Worm (Caenorhabditis elegans): Measurements from ENCODE around the gene snf-3.

snf-3 gene

DNA sequence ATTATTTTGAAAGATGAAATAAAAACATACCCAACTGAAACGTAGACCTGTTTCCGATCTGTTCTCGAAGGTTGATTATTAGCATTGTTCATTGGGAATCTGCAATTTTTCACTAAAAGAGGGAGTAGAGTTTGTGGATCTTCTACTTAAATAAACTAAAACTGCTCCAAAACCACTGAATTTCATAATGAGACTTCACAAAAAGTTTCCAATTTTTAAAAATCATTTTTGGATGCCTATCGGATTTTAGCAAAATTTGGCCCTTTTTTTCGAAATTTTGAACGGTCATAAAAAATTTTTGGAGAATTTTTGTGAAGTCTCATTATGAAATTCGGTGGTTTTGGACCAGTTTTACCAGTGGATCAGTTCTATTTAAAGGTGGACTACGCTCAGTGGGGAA is 24.9 kb upstream of the snf-3 start, which contains the start of gene K02E7.10:
K02E7.10 (minus strand) TSS at position 101 of the 400 bp plus-strand sequence.
- TF ChIP-seq sea-1 (GFP tag; conservative IDR thresholded peaks at IDR 0.05) (no peak), F13C5.2 (tag; optimal IDR thresholded peaks at IDR 0.05) (no peak), scrt-1 (GFP tag; IDR thresholded peaks at IDR 0.05) (no peak), hmbx-1 (tag; optimal IDR thresholded peaks at IDR 0.05) (no peak), ceh-36 (tag; optimal IDR thresholded peaks at IDR 0.05) (no peak), pes-1 (GFP tag; IDR thresholded peaks at IDR 0.05) (no peak), ets-7 (tag; optimal IDR thresholded peaks at IDR 0.05) (no peak), flt-1 (GFP tag; IDR thresholded peaks at IDR 0.05) (no peak), ama-1 (optimal IDR thresholded peaks at IDR 0.05) (no peak), tra-4 (tag; optimal IDR thresholded peaks at IDR 0.05) (no peak), tbx-37 (GFP tag; conservative IDR thresholded peaks at IDR 0.05) (no peak), hmg-4 (GFP tag; optimal IDR thresholded peaks at IDR 0.05) (no peak), tbx-11 (GFP tag; IDR thresholded peaks at IDR 0.05) (no peak), B0310.2 (tag; optimal IDR thresholded peaks at IDR 0.05) (no peak), hnd-1 (tag; optimal IDR thresholded peaks at IDR 0.05) (no peak)

DNA sequence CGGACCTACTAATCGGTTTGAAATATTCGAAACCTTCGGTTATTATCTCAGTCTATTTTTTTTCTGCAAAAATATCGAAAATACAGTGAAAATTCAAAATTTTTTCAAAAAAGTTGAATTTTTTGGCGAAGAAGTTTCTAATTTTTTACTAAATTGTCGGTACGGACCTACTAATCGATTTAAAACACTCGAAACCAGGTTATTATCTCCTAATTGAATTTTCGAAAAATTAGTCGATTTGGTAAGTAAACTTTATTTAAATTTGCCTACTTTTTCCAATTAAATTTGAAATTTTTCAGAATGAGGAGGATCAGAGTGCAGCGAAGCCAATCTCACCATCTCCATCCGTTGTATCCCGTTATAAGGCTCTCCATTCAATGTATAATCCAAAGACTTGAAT is 20.9 kb upstream of the snf-3 start, which contains the start of gene K02E7.12:
K02E7.12 (plus strand) TSS at position 301 of the 400 bp plus-strand sequence.
- TF ChIP-seq tbx-37 (GFP tag; conservative IDR thresholded peaks at IDR 0.05): no peak
- no peak for TF ChIP-seq B0310.2 (tag; optimal IDR thresholded peaks at IDR 0.05)
- TF ChIP-seq ama-1 (optimal IDR thresholded peaks at IDR 0.05): no peak
- no peak for TF ChIP-seq tra-4 (tag; optimal IDR thresholded peaks at IDR 0.05)
- TF ChIP-seq aly-1 (tag; optimal IDR thresholded peaks at IDR 0.05): no peak
- no peak for TF ChIP-seq F13C5.2 (tag; optimal IDR thresholded peaks at IDR 0.05)
- TF ChIP-seq tbx-11 (GFP tag; IDR thresholded peaks at IDR 0.05): no peak
- TF ChIP-seq ceh-36 (tag; optimal IDR thresholded peaks at IDR 0.05): no peak
- TF ChIP-seq ceh-13 (GFP tag; optimal IDR thresholded peaks at IDR 0.05): no peak
- no peak for TF ChIP-seq pes-1 (GFP tag; IDR thresholded peaks at IDR 0.05)
- TF ChIP-seq hmbx-1 (tag; optimal IDR thresholded peaks at IDR 0.05): no peak
- TF ChIP-seq ets-7 (tag; optimal IDR thresholded peaks at IDR 0.05): no peak
- TF ChIP-seq hmg-4 (GFP tag; optimal IDR thresholded peaks at IDR 0.05): no peak
- no peak for TF ChIP-seq hnd-1 (tag; optimal IDR thresholded peaks at IDR 0.05)
- TF ChIP-seq flt-1 (GFP tag; IDR thresholded peaks at IDR 0.05): no peak
- no peak for TF ChIP-seq scrt-1 (GFP tag; IDR thresholded peaks at IDR 0.05)
- TF ChIP-seq sea-1 (GFP tag; conservative IDR thresholded peaks at IDR 0.05): no peak

DNA sequence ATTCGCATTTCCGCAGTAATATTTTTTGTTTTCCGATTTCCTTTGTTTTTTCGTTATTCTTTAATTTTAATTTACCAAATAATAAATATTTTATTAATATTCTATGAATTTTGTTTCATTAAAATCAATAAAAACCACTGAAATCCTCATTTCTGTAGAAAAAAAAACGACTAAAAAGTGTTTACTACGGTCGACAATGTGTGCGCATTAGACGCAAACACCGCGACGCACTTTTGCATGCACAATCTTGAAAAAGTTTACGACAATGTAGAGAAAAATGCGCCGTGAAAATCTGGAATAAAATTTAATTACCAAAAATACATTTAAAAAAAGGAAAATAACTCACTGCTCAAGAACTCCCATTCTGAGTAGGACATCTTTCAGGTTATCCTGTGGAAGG is 20.4 kb upstream of the snf-3 start:
- TF ChIP-seq ceh-36 (tag; optimal IDR thresholded peaks at IDR 0.05) (no peak), scrt-1 (GFP tag; IDR thresholded peaks at IDR 0.05) (no peak), tbx-37 (GFP tag; conservative IDR thresholded peaks at IDR 0.05) (no peak), ets-7 (tag; optimal IDR thresholded peaks at IDR 0.05) (no peak), flt-1 (GFP tag; IDR thresholded peaks at IDR 0.05) (no peak), B0310.2 (tag; optimal IDR thresholded peaks at IDR 0.05) (no peak), hnd-1 (tag; optimal IDR thresholded peaks at IDR 0.05) (no peak)

DNA sequence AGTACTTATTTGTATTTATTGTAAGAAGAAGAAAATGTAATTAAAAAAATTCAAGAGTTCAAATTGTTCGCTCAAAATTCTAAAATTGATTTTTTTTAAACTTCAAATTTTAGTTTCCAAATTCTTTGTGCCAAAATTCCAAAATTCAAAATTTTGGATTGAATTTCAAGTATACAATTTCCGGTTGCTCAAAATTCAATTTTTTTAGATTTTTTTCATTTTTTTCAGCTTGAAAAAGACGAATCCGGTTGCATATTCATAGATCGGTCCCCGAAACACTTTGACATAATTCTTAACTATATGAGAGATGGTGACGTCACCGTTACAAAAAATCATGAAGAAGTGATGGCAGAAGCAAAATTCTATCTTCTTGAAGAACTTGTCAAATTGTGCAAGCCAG is 19.7 kb upstream of the snf-3 start, which contains the start of gene K02E7.4:
K02E7.4 (plus strand) TSS at position 301 of the 400 bp plus-strand sequence.
- TF ChIP-seq ama-1 (optimal IDR thresholded peaks at IDR 0.05): no peak
- no peak for TF ChIP-seq tbx-11 (GFP tag; IDR thresholded peaks at IDR 0.05)
- TF ChIP-seq ceh-13 (GFP tag; optimal IDR thresholded peaks at IDR 0.05): no peak
- TF ChIP-seq F13C5.2 (tag; optimal IDR thresholded peaks at IDR 0.05): no peak
- TF ChIP-seq ceh-36 (tag; optimal IDR thresholded peaks at IDR 0.05): no peak
- no peak for TF ChIP-seq hmg-4 (GFP tag; optimal IDR thresholded peaks at IDR 0.05)
- TF ChIP-seq flt-1 (GFP tag; IDR thresholded peaks at IDR 0.05): no peak
- no peak for TF ChIP-seq sea-1 (GFP tag; conservative IDR thresholded peaks at IDR 0.05)
- TF ChIP-seq pes-1 (GFP tag; IDR thresholded peaks at IDR 0.05): no peak
- no peak for TF ChIP-seq tbx-37 (GFP tag; conservative IDR thresholded peaks at IDR 0.05)
- TF ChIP-seq aly-1 (tag; optimal IDR thresholded peaks at IDR 0.05): no peak
- TF ChIP-seq scrt-1 (GFP tag; IDR thresholded peaks at IDR 0.05): no peak
- TF ChIP-seq ets-7 (tag; optimal IDR thresholded peaks at IDR 0.05): no peak
- TF ChIP-seq hmbx-1 (tag; optimal IDR thresholded peaks at IDR 0.05): no peak

DNA sequence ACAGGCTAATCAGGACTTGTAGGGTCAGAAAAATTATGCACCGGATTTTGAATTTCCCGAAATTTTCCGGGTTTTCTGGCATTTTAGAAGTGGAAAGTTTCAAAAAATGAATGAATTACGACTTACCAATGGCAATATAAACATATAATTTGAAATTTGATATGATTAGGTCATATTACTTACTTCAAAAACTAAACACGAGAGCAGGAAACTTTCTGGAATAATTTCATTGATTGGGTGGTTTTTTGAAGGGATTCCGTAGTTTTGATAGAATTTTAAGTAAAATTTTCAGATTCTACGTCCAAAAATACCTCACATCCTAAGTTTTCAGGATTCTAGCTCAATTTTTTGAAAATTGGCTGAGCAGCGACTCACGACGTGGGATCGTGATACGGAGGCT is 16.4 kb upstream of the snf-3 start, which contains the start of gene K02E7.11:
K02E7.11 (minus strand) TSS at position 101 of the 400 bp plus-strand sequence.
- TF ChIP-seq ets-7 (tag; optimal IDR thresholded peaks at IDR 0.05) (no peak), ceh-36 (tag; optimal IDR thresholded peaks at IDR 0.05) (no peak), hmg-4 (GFP tag; optimal IDR thresholded peaks at IDR 0.05) (no peak), tbx-37 (GFP tag; conservative IDR thresholded peaks at IDR 0.05) (no peak), ama-1 (optimal IDR thresholded peaks at IDR 0.05) (no peak), tra-4 (tag; optimal IDR thresholded peaks at IDR 0.05) (no peak), aly-1 (tag; optimal IDR thresholded peaks at IDR 0.05) (no peak), flt-1 (GFP tag; IDR thresholded peaks at IDR 0.05) (no peak), tbx-11 (GFP tag; IDR thresholded peaks at IDR 0.05) (no peak), scrt-1 (GFP tag; IDR thresholded peaks at IDR 0.05) (no peak), hnd-1 (tag; optimal IDR thresholded peaks at IDR 0.05) (no peak), hmbx-1 (tag; optimal IDR thresholded peaks at IDR 0.05) (no peak), F13C5.2 (tag; optimal IDR thresholded peaks at IDR 0.05) (no peak)

DNA sequence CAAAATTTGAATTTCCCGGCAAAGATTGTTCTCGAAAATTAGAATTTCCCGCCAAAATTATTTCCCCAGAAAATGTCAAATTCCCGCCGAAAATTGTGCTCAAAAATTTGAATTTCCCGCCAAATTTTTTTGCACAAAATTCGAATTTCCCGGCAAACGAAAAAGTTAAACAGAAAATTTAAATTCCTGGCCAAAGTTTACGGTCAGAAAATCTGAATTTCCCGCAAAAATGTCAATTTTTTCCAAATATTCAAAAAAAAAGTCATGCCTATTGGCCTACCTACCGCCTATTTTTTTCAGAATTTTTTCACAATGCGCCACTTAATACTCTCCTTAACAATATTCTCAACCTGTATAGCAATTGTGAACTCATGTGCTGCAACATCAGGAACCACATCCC is 8.9 kb upstream of the snf-3 start, which contains the start of gene K02E7.1:
K02E7.1 (plus strand) TSS at position 301 of the 400 bp plus-strand sequence.
- TF ChIP-seq ceh-36 (tag; optimal IDR thresholded peaks at IDR 0.05) (no peak), sea-1 (GFP tag; conservative IDR thresholded peaks at IDR 0.05) (no peak), scrt-1 (GFP tag; IDR thresholded peaks at IDR 0.05) (no peak), pes-1 (GFP tag; IDR thresholded peaks at IDR 0.05) (no peak), tbx-11 (GFP tag; IDR thresholded peaks at IDR 0.05) (no peak), B0310.2 (tag; optimal IDR thresholded peaks at IDR 0.05) (no peak), aly-1 (tag; optimal IDR thresholded peaks at IDR 0.05) (no peak), flt-1 (GFP tag; IDR thresholded peaks at IDR 0.05) (no peak), tra-4 (tag; optimal IDR thresholded peaks at IDR 0.05) (no peak), hnd-1 (tag; optimal IDR thresholded peaks at IDR 0.05) (no peak), hmbx-1 (tag; optimal IDR thresholded peaks at IDR 0.05) (no peak), F13C5.2 (tag; optimal IDR thresholded peaks at IDR 0.05) (no peak)

DNA sequence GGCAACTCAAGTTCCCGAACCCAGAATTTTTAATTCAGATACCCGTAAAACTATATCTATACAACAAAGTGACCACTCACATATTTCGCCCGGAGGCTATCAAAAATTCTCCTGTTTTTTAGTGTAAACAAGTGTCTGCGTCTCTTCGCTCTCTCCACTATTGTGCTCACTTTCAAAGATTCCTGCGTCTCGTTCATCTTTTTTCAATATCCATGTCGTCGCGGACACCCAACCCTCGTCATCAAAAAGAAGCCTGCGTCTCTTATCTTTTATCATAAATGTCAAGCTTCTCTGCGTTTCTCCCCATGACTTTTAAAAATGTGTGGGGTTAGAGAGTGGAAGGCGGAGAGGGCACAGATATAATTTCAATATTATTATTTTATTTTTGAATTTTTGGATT is 6.9 kb upstream of the snf-3 start:
- TF ChIP-seq tbx-37 (GFP tag; conservative IDR thresholded peaks at IDR 0.05) (no peak), scrt-1 (GFP tag; IDR thresholded peaks at IDR 0.05) (no peak)
